Fruit fly (Drosophila melanogaster) whole organism: ENCODE measurements around the gene CG4511.

ENCODE experiments used
- CG8478 ChIP-seq: fragments of >200 bp; optimal IDR thresholded peaks from 2 replicates; lab custom pipeline; 2018; ENCODE audit warnings: inconsistent platforms
- Dll ChIP-seq: fragments of >200 bp; optimal IDR thresholded peaks from 2 replicates; lab custom pipeline; 2017
- EcR ChIP-seq, 2 experiments: fragments of >200 bp; optimal IDR thresholded peaks; 2 replicates each; lab custom pipeline; 2017; ENCODE audit warnings: missing biosample characterization in 2 of 2, missing genetic modification characterization in 2 of 2, missing genetic modification reagents in 2 of 2
- pan ChIP-seq: fragments of >200 bp; optimal IDR thresholded peaks from 2 replicates; lab custom pipeline; 2017
- psq ChIP-seq: fragments of >200 bp; optimal IDR thresholded peaks from 2 replicates; lab custom pipeline; 2017
- usp ChIP-seq: fragments of >200 bp; optimal IDR thresholded peaks from 2 replicates; lab custom pipeline; 2017; ENCODE audit warnings: missing biosample characterization, missing genetic modification characterization, mixed read lengths

DNA sequence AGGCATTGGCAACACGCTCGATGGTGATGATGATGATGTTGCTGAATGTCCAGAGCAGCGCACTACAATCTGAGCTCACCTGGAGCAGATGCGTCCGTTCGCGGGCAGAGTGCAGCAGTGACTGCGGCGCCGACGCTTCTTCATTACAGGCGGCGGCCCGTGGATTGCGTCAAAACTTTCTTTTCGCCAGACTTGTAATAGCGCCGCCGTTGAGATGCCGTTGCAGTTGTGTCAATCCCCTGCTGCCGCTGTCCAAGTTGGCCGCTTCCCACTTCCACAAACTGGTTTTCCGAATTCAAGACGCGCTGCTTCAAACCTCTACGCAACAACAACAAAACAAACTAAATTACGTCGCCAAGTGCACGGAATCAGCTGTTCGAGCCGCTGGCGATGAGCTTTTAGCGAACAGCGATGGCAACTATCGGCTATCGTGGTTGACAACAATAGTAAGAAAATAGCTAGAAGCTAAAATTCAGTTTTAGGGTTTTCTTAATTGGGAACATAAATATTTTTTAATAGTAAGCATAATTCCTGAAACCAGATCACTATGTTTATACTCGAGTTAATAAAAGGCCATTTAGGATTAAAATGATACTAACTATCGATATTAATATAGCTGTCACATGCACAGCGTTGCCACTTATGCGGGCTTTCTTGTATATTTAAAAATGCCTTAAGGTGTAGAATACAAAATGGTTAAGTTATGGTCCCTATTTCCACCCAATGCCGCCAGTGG is 27.7 kb downstream of the CG4511 start, which contains the start of gene Tpc1:
- TF ChIP-seq Dll (lab: Kevin White, UChicago) (peak; percentile 29), psq (no peak), usp (no peak), CG8478 (no peak), EcR (GFP tag; optimal IDR thresholded peaks at IDR 0.05; lab: Kevin White, UChicago) (no peak), pan (no peak)
